Worm (Caenorhabditis elegans) whole organism, L1 larva: ENCODE data around the gene F54C8.6.

Experiments
- Y116A8C.19 ChIP-seq: sonication (generic microtip); optimal IDR thresholded peaks from 2 replicates; lab custom pipeline; 2016; ENCODE audit warnings: missing compliant biosample characterization, missing genetic modification characterization, borderline replicate concordance
- ama-1 ChIP-seq: fragments of 150-350 bp; optimal IDR thresholded peaks from 2 replicates; lab custom pipeline; 2014
- egl-27 ChIP-seq, 2 experiments: fragments of 150-350 bp in 1 of 2; sonication (generic microtip); optimal IDR thresholded peaks; 3 replicates each; lab custom pipeline; 2017 to 2018; ENCODE audit warnings: missing biosample characterization in 2 of 2, missing genetic modification characterization in 2 of 2, missing genetic modification reagents in 2 of 2
- grh-1 ChIP-seq: fragments of 200-800 bp; sonication (Bioruptor generic); IDR thresholded peaks from 2 replicates; pipeline ENCODE4 v1.3.6; 2022; ENCODE audit warnings: missing genetic modification reagents, missing genetic modification characterization, missing compliant biosample characterization
- hlh-17 ChIP-seq: fragments of 200-800 bp; sonication (Bioruptor generic); optimal IDR thresholded peaks from 2 replicates; lab custom pipeline; 2018; ENCODE audit warnings: missing genetic modification characterization, mild to moderate bottlenecking, missing compliant biosample characterization, moderate library complexity, borderline replicate concordance
- lsy-2 ChIP-seq, 2 experiments: fragments of 150-350 bp; optimal IDR thresholded peaks; 2 replicates each; lab custom pipeline; 2014; ENCODE audit warnings: missing biosample characterization in 2 of 2, missing genetic modification characterization in 2 of 2
- mef-2 ChIP-seq: fragments of 150-350 bp; optimal IDR thresholded peaks from 2 replicates; lab custom pipeline; 2014; ENCODE audit warnings: missing biosample characterization, missing genetic modification characterization
- pqm-1 ChIP-seq: sonication (generic microtip); optimal IDR thresholded peaks from 3 replicates; lab custom pipeline; 2017; ENCODE audit warnings: missing biosample characterization, missing genetic modification characterization
- rnt-1 ChIP-seq: sonication (generic microtip); optimal IDR thresholded peaks from 2 replicates; lab custom pipeline; 2016; ENCODE audit warnings: mild to moderate bottlenecking, missing genetic modification characterization, moderate library complexity, missing compliant biosample characterization
- unc-130 ChIP-seq: fragments of 150-350 bp; optimal IDR thresholded peaks from 2 replicates; lab custom pipeline; 2017; ENCODE audit warnings: missing biosample characterization, missing genetic modification characterization, inconsistent platforms
- unc-62 ChIP-seq: fragments of 150-350 bp; optimal IDR thresholded peaks from 2 replicates; lab custom pipeline; 2014; ENCODE audit warnings: missing biosample characterization, missing genetic modification reagents, missing genetic modification characterization
- zag-1 ChIP-seq: fragments of 150-350 bp; optimal IDR thresholded peaks from 2 replicates; lab custom pipeline; 2014; ENCODE audit warnings: missing biosample characterization, missing genetic modification characterization

- TF ChIP-seq pqm-1 (tag; lab: Kevin White, UChicago): no peak
- TF ChIP-seq unc-62 (GFP tag; lab: Kevin White, UChicago): no peak
- TF ChIP-seq egl-27 (tag; optimal IDR thresholded peaks at IDR 0.05; lab: Kevin White, UChicago): no peak
- TF ChIP-seq mef-2 (tag; lab: Kevin White, UChicago): no peak
- no peak for TF ChIP-seq Y116A8C.19
- no peak for TF ChIP-seq ama-1 (lab: Kevin White, UChicago)
- TF ChIP-seq grh-1: no peak
- TF ChIP-seq hlh-17: no peak
- TF ChIP-seq zag-1 (tag; lab: Kevin White, UChicago): no peak
- peak; percentile 62 for TF ChIP-seq rnt-1 (tag; lab: Kevin White, UChicago)
- peak; percentile 80 for TF ChIP-seq unc-130 (tag; lab: Kevin White, UChicago)
- TF ChIP-seq lsy-2 (tag; optimal IDR thresholded peaks at IDR 0.05; lab: Kevin White, UChicago): peak; percentile 69 to 86
These were observed 7.7 kb upstream of the F54C8.6 start for ce11 chrIII:9457192-9458103.
